Fruit fly (Drosophila melanogaster) whole organism, pupa: ENCODE measurements around the gene CG10096.
A peak's percentile ranks its signal among the peaks of the same experiment; 100 is the strongest.

Experiments
- CG10348 ChIP-seq: fragments of 200-800 bp; sonication (Bioruptor generic); IDR thresholded peaks from 2 replicates; pipeline ENCODE4 v1.3.6; 2022; ENCODE audit warnings: missing biosample characterization, missing genetic modification characterization
- CG12605 ChIP-seq: fragments of 200-800 bp; sonication (Bioruptor generic); IDR thresholded peaks from 2 replicates; pipeline ENCODE4 v1.3.6; 2022; ENCODE audit warnings: missing biosample characterization, missing genetic modification characterization
- CG13204 ChIP-seq: fragments of 200-800 bp; sonication (Bioruptor generic); optimal IDR thresholded peaks from 2 replicates; lab custom pipeline; 2018; ENCODE audit warnings: missing biosample characterization, mild to moderate bottlenecking, missing genetic modification characterization, moderate library complexity
- CG14655 ChIP-seq: fragments of 200-800 bp; sonication (Bioruptor generic); optimal IDR thresholded peaks from 3 replicates; lab custom pipeline; 2017; ENCODE audit warnings: mild to moderate bottlenecking, missing biosample characterization, missing genetic modification reagents, missing genetic modification characterization
- CG15710 ChIP-seq: fragments of 200-800 bp; sonication (Bioruptor generic); optimal IDR thresholded peaks from 2 replicates; lab custom pipeline; 2018; ENCODE audit warnings: missing biosample characterization, mild to moderate bottlenecking, missing genetic modification characterization, moderate library complexity
- CG17806 ChIP-seq: fragments of 200-800 bp; sonication (Bioruptor generic); optimal IDR thresholded peaks from 2 replicates; lab custom pipeline; 2018; ENCODE audit warnings: missing biosample characterization, mild to moderate bottlenecking, missing genetic modification characterization, moderate library complexity
- CG32121 ChIP-seq: fragments of 200-800 bp; sonication (Bioruptor generic); IDR thresholded peaks from 2 replicates; pipeline ENCODE4 v1.3.6; 2022; ENCODE audit warnings: missing biosample characterization, missing genetic modification characterization
- CG34367 ChIP-seq: fragments of 200-800 bp; sonication (Bioruptor generic); optimal IDR thresholded peaks from 2 replicates; lab custom pipeline; 2018; ENCODE audit warnings: missing biosample characterization, mild to moderate bottlenecking, missing genetic modification characterization
- CG4496 ChIP-seq: fragments of 200-800 bp; sonication (Bioruptor generic); IDR thresholded peaks from 3 replicates; pipeline ENCODE4 v1.3.6; 2022; ENCODE audit warnings: missing biosample characterization, missing genetic modification characterization
- CG8159 ChIP-seq: fragments of 200-800 bp; sonication (Bioruptor generic); optimal IDR thresholded peaks from 3 replicates; lab custom pipeline; 2018; ENCODE audit warnings: missing biosample characterization, mild to moderate bottlenecking, missing genetic modification characterization, moderate library complexity
- CG8301 ChIP-seq: fragments of 200-800 bp; sonication (Bioruptor generic); optimal IDR thresholded peaks from 2 replicates; lab custom pipeline; 2018; ENCODE audit warnings: missing biosample characterization, mild to moderate bottlenecking, missing genetic modification characterization
- CG9948 ChIP-seq: fragments of 200-800 bp; sonication (Bioruptor generic); optimal IDR thresholded peaks from 2 replicates; lab custom pipeline; 2018; ENCODE audit warnings: missing biosample characterization, mild to moderate bottlenecking, missing genetic modification characterization, moderate library complexity
- D1 ChIP-seq: fragments of 200-800 bp; sonication (Bioruptor generic); optimal IDR thresholded peaks from 2 replicates; lab custom pipeline; 2018; ENCODE audit warnings: missing biosample characterization, mild to moderate bottlenecking, missing genetic modification characterization, moderate library complexity
- EcR ChIP-seq: fragments of 200-800 bp; sonication (Bioruptor generic); optimal IDR thresholded peaks from 3 replicates; lab custom pipeline; 2019; ENCODE audit warnings: missing biosample characterization, missing genetic modification characterization, mild to moderate bottlenecking, moderate library complexity, missing genetic modification reagents
- Ets98B ChIP-seq: fragments of 200-800 bp; sonication (Bioruptor generic); IDR thresholded peaks from 2 replicates; pipeline ENCODE4 v1.3.6; 2022; ENCODE audit warnings: missing biosample characterization, missing genetic modification characterization
- Pif1A ChIP-seq: fragments of 200-800 bp; sonication (Bioruptor generic); optimal IDR thresholded peaks from 3 replicates; lab custom pipeline; 2016; ENCODE audit warnings: missing biosample characterization, missing genetic modification characterization
- Pif1B ChIP-seq: fragments of 200-800 bp; sonication (Bioruptor generic); optimal IDR thresholded peaks from 3 replicates; lab custom pipeline; 2016; ENCODE audit warnings: missing biosample characterization, missing genetic modification characterization
- Snoo ChIP-seq: fragments of 200-800 bp; sonication (Bioruptor generic); optimal IDR thresholded peaks from 3 replicates; lab custom pipeline; 2017; ENCODE audit warnings: missing biosample characterization, mild to moderate bottlenecking, missing genetic modification characterization, inconsistent platforms
- fd96Ca ChIP-seq: fragments of 200-800 bp; sonication (Bioruptor generic); IDR thresholded peaks from 3 replicates; pipeline ENCODE4 v1.3.6; 2022; ENCODE audit warnings: missing biosample characterization, missing genetic modification characterization
- gl ChIP-seq: fragments of 200-800 bp; sonication (Bioruptor generic); optimal IDR thresholded peaks from 2 replicates; lab custom pipeline; 2018; ENCODE audit warnings: missing biosample characterization, mild to moderate bottlenecking, missing genetic modification characterization
- rn ChIP-seq: fragments of 200-800 bp; sonication (Bioruptor generic); IDR thresholded peaks from 2 replicates; pipeline ENCODE4 v1.3.6; 2022; ENCODE audit warnings: missing biosample characterization, missing genetic modification characterization

CG10096 gene

DNA sequence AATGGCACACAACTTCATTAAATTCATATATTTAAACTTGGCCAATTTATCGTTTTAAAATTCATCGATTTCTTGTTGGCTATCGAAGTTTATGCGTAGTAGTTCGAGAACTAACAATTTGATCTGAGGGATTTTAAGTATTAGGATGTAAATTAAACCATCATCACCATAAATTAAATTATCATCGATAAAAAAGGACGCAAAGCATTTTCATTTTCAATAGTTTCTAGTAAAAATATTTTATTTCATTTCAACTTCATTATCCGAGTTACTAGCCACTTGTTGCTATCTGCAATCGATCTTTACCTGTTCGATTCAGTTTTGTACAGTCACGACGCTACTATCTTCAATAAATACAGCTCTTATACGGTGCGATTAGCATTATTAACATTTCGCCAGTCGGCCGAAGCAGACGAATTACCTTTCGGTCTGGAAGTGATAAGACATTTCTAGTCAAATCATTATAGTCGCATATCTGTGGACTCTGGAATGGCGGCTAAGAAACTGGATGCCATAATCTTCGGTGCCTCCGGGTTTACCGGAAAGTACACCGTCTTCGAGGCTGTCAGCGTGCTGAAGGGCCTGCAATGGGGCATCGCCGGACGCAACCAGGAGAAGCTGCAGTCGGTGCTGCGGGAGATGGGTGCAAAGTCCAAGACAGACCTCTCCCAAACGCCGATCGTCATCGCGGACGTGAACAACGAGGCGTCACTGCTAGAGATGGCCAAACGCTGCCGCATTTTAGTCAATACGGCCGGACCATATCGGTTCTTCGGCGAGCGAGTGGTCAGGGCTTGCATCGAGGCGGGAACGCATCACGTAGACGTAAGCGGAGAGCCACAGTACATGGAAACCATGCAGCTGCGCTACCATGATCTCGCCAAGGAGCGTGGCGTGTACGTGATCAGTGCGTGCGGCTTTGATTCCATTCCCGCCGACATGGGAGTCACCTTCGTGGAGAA, 10.7 kb upstream of the CG10096 start, which contains the start of gene CG5167:
Gene CG5167, plus strand, starts transcription at position 298 of the 962 bp plus-strand sequence.
- TF ChIP-seq CG14655 (GFP tag; lab: Kevin White, UChicago) (no peak), Pif1A (GFP tag; lab: Kevin White, UChicago) (no peak), gl (tag; lab: Kevin White, UChicago) (peak; percentile 88), Snoo (tag; lab: Kevin White, UChicago) (peak; percentile 13), CG13204 (GFP tag; lab: Kevin White, UChicago) (peak; percentile 54), CG17806 (tag; lab: Kevin White, UChicago) (peak; percentile 11), Pif1B (GFP tag; lab: Kevin White, UChicago) (no peak), Ets98B (peak; percentile 51), CG34367 (tag; lab: Kevin White, UChicago) (peak; percentile 40), fd96Ca (GFP tag; lab: Robert Waterston, UW) (peak; percentile 64; the same call in 2 of the 3 replicates), CG4496 (GFP tag; lab: Robert Waterston, UW) (no peak), CG8301 (tag; lab: Kevin White, UChicago) (peak; percentile 62), CG8159 (tag; lab: Kevin White, UChicago) (peak; percentile 15), CG32121 (GFP tag; lab: Robert Waterston, UW) (no peak; the same call in 1 of the 2 replicates), D1 (no peak), rn (GFP tag; lab: Robert Waterston, UW) (no peak), CG12605 (GFP tag; lab: Robert Waterston, UW) (peak; percentile 85), CG9948 (no peak), CG10348 (GFP tag; lab: Robert Waterston, UW) (no peak), CG15710 (no peak), EcR (GFP tag; lab: Kevin White, UChicago) (no peak)

DNA sequence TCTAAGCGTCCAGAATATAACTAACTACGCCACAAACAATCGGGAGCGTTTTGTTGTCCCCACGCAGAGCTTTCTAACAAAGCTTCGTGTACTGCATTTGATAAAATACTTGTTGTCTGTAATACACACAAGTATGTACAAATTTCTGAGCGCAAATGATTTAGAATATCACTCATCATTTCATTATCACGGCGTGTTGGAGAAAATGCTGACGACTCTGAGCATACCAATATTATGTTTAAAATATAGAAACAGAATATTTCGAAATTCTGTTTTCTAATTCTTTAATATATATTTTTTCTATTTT, 10.1 kb upstream of the CG10096 start, which contains the start of gene Cyp9f2:
Gene Cyp9f2, minus strand, starts transcription at position 101 of the 307 bp plus-strand sequence.
- TF ChIP-seq CG8159 (tag; lab: Kevin White, UChicago) (no peak), gl (tag; lab: Kevin White, UChicago) (no peak), CG17806 (tag; lab: Kevin White, UChicago) (no peak), D1 (no peak), Pif1B (GFP tag; lab: Kevin White, UChicago) (no peak), CG34367 (tag; lab: Kevin White, UChicago) (no peak), rn (GFP tag; lab: Robert Waterston, UW) (no peak), CG14655 (GFP tag; lab: Kevin White, UChicago) (no peak), fd96Ca (GFP tag; lab: Robert Waterston, UW) (no peak)

DNA sequence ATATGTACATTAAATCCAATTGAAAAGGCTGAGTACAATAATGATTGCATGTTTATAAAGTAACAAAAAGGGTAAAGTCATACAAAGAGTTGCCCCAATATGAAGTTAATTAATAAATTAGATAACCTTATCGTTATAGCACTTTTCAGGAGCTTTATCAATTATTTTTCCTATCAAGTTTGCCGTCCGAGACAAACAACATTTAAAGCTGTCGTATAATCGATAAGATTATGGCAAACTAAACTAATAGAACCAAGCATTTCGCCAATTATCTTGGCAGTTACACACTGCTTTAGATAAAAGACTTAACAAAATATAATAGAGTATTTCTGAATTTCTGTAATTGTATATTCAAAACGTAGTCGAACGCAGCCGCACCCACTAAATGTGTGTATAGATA, 9.4 kb upstream of the CG10096 start:
- TF ChIP-seq EcR (GFP tag; lab: Kevin White, UChicago) (no peak), Pif1B (GFP tag; lab: Kevin White, UChicago) (no peak), CG34367 (tag; lab: Kevin White, UChicago) (no peak), Pif1A (GFP tag; lab: Kevin White, UChicago) (no peak), CG8301 (tag; lab: Kevin White, UChicago) (no peak), rn (GFP tag; lab: Robert Waterston, UW) (no peak), Snoo (tag; lab: Kevin White, UChicago) (no peak)

DNA sequence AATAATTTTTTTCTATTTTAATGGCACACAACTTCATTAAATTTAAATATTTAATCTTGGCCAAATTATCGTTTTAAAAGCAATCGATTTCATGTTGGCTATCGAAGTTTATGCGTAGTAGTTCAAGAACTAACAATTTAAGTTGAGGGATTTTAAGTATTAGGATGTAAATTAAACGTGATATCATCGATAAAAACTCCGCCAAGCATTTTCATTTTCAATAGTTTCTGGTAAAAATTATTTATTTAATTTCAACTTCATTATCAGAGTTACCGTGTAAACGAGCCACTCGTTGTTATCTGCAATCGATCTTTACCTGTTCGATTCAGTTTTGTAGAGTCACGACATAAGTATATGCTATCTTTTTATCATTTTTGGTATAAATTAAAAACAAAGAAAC, 7.2 kb upstream of the CG10096 start:
- TF ChIP-seq CG9948 (peak; percentile 98), CG32121 (GFP tag; lab: Robert Waterston, UW) (peak; percentile 93), Snoo (tag; lab: Kevin White, UChicago) (peak; percentile 98), CG17806 (tag; lab: Kevin White, UChicago) (peak; percentile 97), EcR (GFP tag; lab: Kevin White, UChicago) (peak; percentile 22), rn (GFP tag; lab: Robert Waterston, UW) (peak; percentile 84), D1 (peak; percentile 99), CG8159 (tag; lab: Kevin White, UChicago) (peak; percentile 100), CG8301 (tag; lab: Kevin White, UChicago) (peak; percentile 100), CG13204 (GFP tag; lab: Kevin White, UChicago) (no peak), CG4496 (GFP tag; lab: Robert Waterston, UW) (no peak), CG12605 (GFP tag; lab: Robert Waterston, UW) (peak; percentile 96), CG10348 (GFP tag; lab: Robert Waterston, UW) (no peak), CG34367 (tag; lab: Kevin White, UChicago) (peak; percentile 98), gl (tag; lab: Kevin White, UChicago) (peak; percentile 93), Pif1B (GFP tag; lab: Kevin White, UChicago) (peak; percentile 97), Ets98B (peak; percentile 96), CG14655 (GFP tag; lab: Kevin White, UChicago) (peak; percentile 95), fd96Ca (GFP tag; lab: Robert Waterston, UW) (peak; percentile 84), CG15710 (peak; percentile 97), Pif1A (GFP tag; lab: Kevin White, UChicago) (peak; percentile 95)

DNA sequence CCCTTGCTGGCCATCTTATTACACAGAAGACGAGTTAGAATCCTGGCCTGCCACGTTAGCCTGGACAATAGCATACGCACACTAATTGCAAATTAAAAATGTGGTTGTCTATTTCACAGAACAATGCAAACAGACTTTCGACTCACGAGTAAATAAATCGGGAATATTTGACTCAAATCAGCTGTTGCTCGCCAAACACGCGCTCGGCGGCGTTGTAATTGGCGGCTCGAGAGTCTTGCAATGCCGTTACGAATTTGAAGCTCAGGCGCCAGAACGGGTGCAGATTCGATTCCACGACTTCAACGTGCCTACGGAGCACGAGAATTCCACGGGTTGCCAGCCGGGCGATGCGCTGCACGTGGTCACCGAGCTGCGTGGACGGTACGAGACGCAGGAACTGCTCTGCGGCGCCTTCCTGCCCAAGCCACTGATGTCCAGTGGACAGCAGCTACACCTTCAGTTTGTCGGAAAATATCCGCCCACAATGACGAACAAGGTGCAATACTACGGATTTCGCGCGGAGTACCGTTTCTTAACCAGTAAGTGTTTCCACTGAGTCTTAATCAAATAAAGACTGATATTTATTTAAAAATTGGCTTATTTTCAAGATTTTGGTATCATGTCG, 6.0 kb upstream of the CG10096 start, which contains the start of gene DNAlig3:
Gene DNAlig3, minus strand, starts transcription at position 168 of the 625 bp plus-strand sequence.
- TF ChIP-seq gl (tag; lab: Kevin White, UChicago) (no peak), CG12605 (GFP tag; lab: Robert Waterston, UW) (peak; percentile 35; the same call in 1 of the 2 replicates)
